Fruit fly (Drosophila melanogaster) whole organism, adult: ENCODE results near the gene CG15760.

Experiments used
- CG12768 ChIP-seq: fragments of 200-800 bp; sonication (Bioruptor generic); optimal IDR thresholded peaks from 2 replicates; lab custom pipeline; 2017; ENCODE audit warnings: missing biosample characterization, missing genetic modification characterization, mild to moderate bottlenecking, moderate library complexity, missing genetic modification reagents
- CG14711 ChIP-seq: fragments of 200-800 bp; sonication (Bioruptor generic); optimal IDR thresholded peaks from 2 replicates; lab custom pipeline; 2018; ENCODE audit warnings: missing biosample characterization, mild to moderate bottlenecking, missing genetic modification characterization, moderate library complexity
- Clk ChIP-seq: fragments of 200-800 bp; sonication (Bioruptor generic); optimal IDR thresholded peaks from 2 replicates; lab custom pipeline; 2017; ENCODE audit warnings: missing biosample characterization, missing genetic modification characterization
- Mnt ChIP-seq: fragments of 200-800 bp; sonication (Bioruptor generic); optimal IDR thresholded peaks from 2 replicates; lab custom pipeline; 2016; ENCODE audit warnings: missing biosample characterization, mild to moderate bottlenecking, missing genetic modification characterization
- bab1 ChIP-seq: fragments of 200-800 bp; sonication (Bioruptor generic); optimal IDR thresholded peaks from 3 replicates; lab custom pipeline; 2019; ENCODE audit warnings: missing biosample characterization, mild to moderate bottlenecking, missing genetic modification characterization, moderate library complexity
- cic ChIP-seq: fragments of 200-800 bp; sonication (Bioruptor generic); optimal IDR thresholded peaks from 2 replicates; lab custom pipeline; 2017; ENCODE audit warnings: missing biosample characterization, mild to moderate bottlenecking, missing genetic modification characterization, moderate library complexity
- kay ChIP-seq: fragments of 200-800 bp; sonication (Bioruptor generic); peaks from one replicate; lab custom pipeline; 2016; ENCODE audit warnings: missing biosample characterization, missing genetic modification characterization, borderline replicate concordance

dm6 chrX:13721934-13722333 lies 52.4 kb downstream of the CG15760 start, which contains the start of the genes Mrgn1 and mus101:
- TF ChIP-seq CG12768 (no peak), cic (GFP tag; lab: Kevin White, UChicago) (no peak), Mnt (GFP tag; lab: Kevin White, UChicago) (no peak), kay (GFP tag; lab: Kevin White, UChicago) (no peak), Clk (GFP tag; lab: Kevin White, UChicago) (no peak), CG14711 (tag; lab: Kevin White, UChicago) (no peak), bab1 (peak; percentile 58)
